Fruit fly (Drosophila melanogaster): ENCODE measurements around the gene CG10958.

CG10958 gene

dm6 chrX:8114476-8115342 is 17.4 kb upstream of the CG10958 start (continued):
- TF ChIP-seq CG7963 (GFP tag; IDR thresholded peaks at IDR 0.05; ENCODE audit: partially characterized antibody) (no peak), CG3407 (GFP tag; optimal IDR thresholded peaks at IDR 0.05) (no peak), CG9817 (tag; optimal IDR thresholded peaks at IDR 0.05) (peak; percentile 72), CG2202 (tag; optimal IDR thresholded peaks at IDR 0.05) (no peak), CG6791 (GFP tag; IDR thresholded peaks at IDR 0.05; ENCODE audit: partially characterized antibody) (no peak), CG31365 (tag; optimal IDR thresholded peaks at IDR 0.05) (peak; percentile 20), Bgb (GFP tag; IDR thresholded peaks at IDR 0.05; ENCODE audit: partially characterized antibody) (no peak), CG10654 (GFP tag; optimal IDR thresholded peaks at IDR 0.05) (peak; percentile 42), CG12659 (GFP tag; optimal IDR thresholded peaks at IDR 0.05) (peak; percentile 38), Myb (GFP tag; optimal IDR thresholded peaks at IDR 0.05) (peak; percentile 33), CG10147 (GFP tag; optimal IDR thresholded peaks at IDR 0.05) (peak; percentile 58), Sox102F (GFP tag; optimal IDR thresholded peaks at IDR 0.05) (peak; percentile 64), CrebB (tag; optimal IDR thresholded peaks at IDR 0.05) (peak; percentile 38), CG18262 (tag; optimal IDR thresholded peaks at IDR 0.05) (peak; percentile 55), Rfx (GFP tag; IDR thresholded peaks at IDR 0.05) (peak; percentile 74), emc (GFP tag; optimal IDR thresholded peaks at IDR 0.05) (peak; percentile 31), Camta (GFP tag; optimal IDR thresholded peaks at IDR 0.05) (peak; percentile 11), zen (tag; optimal IDR thresholded peaks at IDR 0.05) (peak; percentile 13), CG4404 (GFP tag; IDR thresholded peaks at IDR 0.05) (no peak), CG11504 (tag; optimal IDR thresholded peaks at IDR 0.05) (peak; percentile 66), CG10543 (GFP tag; optimal IDR thresholded peaks at IDR 0.05) (peak; percentile 57), CG33213 (GFP tag; optimal IDR thresholded peaks at IDR 0.05) (no peak), CG15269 (tag; optimal IDR thresholded peaks at IDR 0.05) (peak; percentile 84), CG32532 (GFP tag; IDR thresholded peaks at IDR 0.05) (peak; percentile 70; the same call in 1 of the 2 replicates), CG4282 (GFP tag; optimal IDR thresholded peaks at IDR 0.05) (no peak), aop (GFP tag; IDR thresholded peaks at IDR 0.05) (no peak), sim (GFP tag; IDR thresholded peaks at IDR 0.05) (0 out of 2 replicates have a peak, but pooled peaks have one; percentile 23), Chrac-16 (GFP tag; optimal IDR thresholded peaks at IDR 0.05) (peak; percentile 47), Lhr (GFP tag; optimal IDR thresholded peaks at IDR 0.05) (no peak), CG2875 (GFP tag; optimal IDR thresholded peaks at IDR 0.05) (peak; percentile 16), org-1 (GFP tag; optimal IDR thresholded peaks at IDR 0.05) (peak; percentile 58), NC2β (GFP tag; optimal IDR thresholded peaks at IDR 0.05) (peak; percentile 29), CG2120 (GFP tag; optimal IDR thresholded peaks at IDR 0.05) (peak; percentile 83), CG2199 (GFP tag; IDR thresholded peaks at IDR 0.05) (no peak), NFAT (GFP tag; IDR thresholded peaks at IDR 0.05) (no peak), CG3847 (GFP tag; IDR thresholded peaks at IDR 0.05) (peak; percentile 41), CG18599 (GFP tag; optimal IDR thresholded peaks at IDR 0.05) (peak; percentile 84), peb (GFP tag; IDR thresholded peaks at IDR 0.05) (0 out of 2 replicates have a peak, but pooled peaks have one; percentile 18), scrt (GFP tag; optimal IDR thresholded peaks at IDR 0.05) (peak; percentile 11), run (tag; optimal IDR thresholded peaks at IDR 0.05) (peak; percentile 42), CG17829 (tag; optimal IDR thresholded peaks at IDR 0.05) (peak; percentile 41), zfh2 (GFP tag; optimal IDR thresholded peaks at IDR 0.05) (peak; percentile 50), cas (GFP tag; IDR thresholded peaks at IDR 0.05) (no peak), cad (GFP tag; optimal IDR thresholded peaks at IDR 0.05) (no peak), CkIIα-i1 (GFP tag; IDR thresholded peaks at IDR 0.05) (no peak), phol (tag; optimal IDR thresholded peaks at IDR 0.05) (peak; percentile 55), CG10959 (GFP tag; IDR thresholded peaks at IDR 0.05) (no peak), CG15073 (GFP tag; optimal IDR thresholded peaks at IDR 0.05) (no peak), TFAM (GFP tag; optimal IDR thresholded peaks at IDR 0.05) (no peak)

All from whole organism, embryonic.